Worm (Caenorhabditis elegans) whole organism, L4 larva: Measurements from ENCODE around the gene C02B8.12.
A peak's percentile ranks its signal among the peaks of the same experiment; 100 is the strongest.
"Not testable (repeated sequence)": the region's sequence is repeated elsewhere in the genome, so short reads cannot be mapped to it uniquely, and the experiment has no call there.

Source experiments
- D1046.2 ChIP-seq: fragments of 200-800 bp; sonication (Bioruptor generic); IDR thresholded peaks from 2 replicates; pipeline ENCODE4 v1.3.6; 2022; ENCODE audit warnings: missing genetic modification characterization, missing compliant biosample characterization
- F26F4.8 ChIP-seq: fragments of 200-800 bp; sonication (Bioruptor generic); conservative IDR thresholded peaks from 2 replicates; pipeline ENCODE4 v1.3.6; 2022; ENCODE audit warnings: missing genetic modification characterization, missing compliant biosample characterization
- T20F7.1 ChIP-seq: fragments of 200-800 bp; sonication (Bioruptor generic); optimal IDR thresholded peaks from 2 replicates; lab custom pipeline; 2018; ENCODE audit warnings: mild to moderate bottlenecking, missing genetic modification characterization, missing compliant biosample characterization
- T26A8.4 ChIP-seq: fragments of 200-800 bp; sonication (Bioruptor generic); IDR thresholded peaks from 2 replicates; pipeline ENCODE4 v1.3.6; 2022; ENCODE audit warnings: missing genetic modification characterization, missing compliant biosample characterization
- Y48G9A.11 ChIP-seq: fragments of 200-800 bp; sonication (Bioruptor generic); IDR thresholded peaks from 2 replicates; pipeline ENCODE4 v1.3.6; 2022; ENCODE audit warnings: missing genetic modification reagents, missing genetic modification characterization, missing compliant biosample characterization
- Y5F2A.4 ChIP-seq: fragments of 200-800 bp; sonication (Bioruptor generic); optimal IDR thresholded peaks from 2 replicates; lab custom pipeline; 2018; ENCODE audit warnings: mild to moderate bottlenecking, missing genetic modification characterization, missing compliant biosample characterization
- Y75B8A.6 ChIP-seq: fragments of 200-800 bp; sonication (Bioruptor generic); IDR thresholded peaks from 2 replicates; pipeline ENCODE4 v1.3.6; 2022; ENCODE audit warnings: missing genetic modification reagents, missing genetic modification characterization, missing compliant biosample characterization
- ctbp-1 ChIP-seq: fragments of 200-800 bp; sonication (Bioruptor generic); IDR thresholded peaks from 2 replicates; pipeline ENCODE4 v1.3.6; 2022; ENCODE audit warnings: missing genetic modification reagents, missing genetic modification characterization, missing compliant biosample characterization
- daf-16 ChIP-seq, 3 experiments: sonication (generic microtip); optimal IDR thresholded peaks; 2 replicates each; lab custom pipeline; 2016 to 2017; ENCODE audit warnings: missing genetic modification characterization in 3 of 3, missing genetic modification reagents in 3 of 3, mild to moderate bottlenecking in 2 of 3, missing compliant biosample characterization in 2 of 3, missing biosample characterization in 1 of 3, moderate library complexity in 1 of 3
- dmd-6 ChIP-seq: fragments of 200-800 bp; sonication (Bioruptor generic); IDR thresholded peaks from 2 replicates; pipeline ENCODE4 v1.3.6; 2022; ENCODE audit warnings: missing genetic modification reagents, missing genetic modification characterization, missing compliant biosample characterization
- dmd-8 ChIP-seq: fragments of 200-800 bp; sonication (Bioruptor generic); IDR thresholded peaks from 2 replicates; pipeline ENCODE4 v1.3.6; 2022; ENCODE audit warnings: missing genetic modification characterization, missing compliant biosample characterization
- duxl-1 ChIP-seq: sonication (generic microtip); optimal IDR thresholded peaks from 2 replicates; lab custom pipeline; 2016; ENCODE audit warnings: mild to moderate bottlenecking, missing genetic modification characterization, moderate library complexity, missing compliant biosample characterization; ENCODE audit not compliant: poor library complexity
- dve-1 ChIP-seq: sonication (generic microtip); optimal IDR thresholded peaks from 2 replicates; lab custom pipeline; 2017; ENCODE audit warnings: antibody characterized with exemption, mild to moderate bottlenecking, missing genetic modification characterization, missing compliant biosample characterization; ENCODE audit not compliant: insufficient read depth
- egl-43 ChIP-seq: fragments of 200-800 bp; sonication (Bioruptor generic); IDR thresholded peaks from 2 replicates; pipeline ENCODE4 v1.3.6; 2022; ENCODE audit warnings: missing genetic modification reagents, missing genetic modification characterization, missing compliant biosample characterization
- gei-8 ChIP-seq: fragments of 200-800 bp; sonication (Bioruptor generic); optimal IDR thresholded peaks from 2 replicates; lab custom pipeline; 2018; ENCODE audit warnings: mild to moderate bottlenecking, missing genetic modification characterization, missing compliant biosample characterization
- hif-1 ChIP-seq, 2 experiments: sonication (generic microtip); optimal IDR thresholded peaks; 2 replicates each; lab custom pipeline; 2016 to 2017; ENCODE audit warnings: missing compliant biosample characterization in 2 of 2, missing genetic modification characterization in 2 of 2, missing genetic modification reagents in 2 of 2, missing genotype in 2 of 2, mild to moderate bottlenecking in 1 of 2
- hlh-11 ChIP-seq: fragments of 200-800 bp; sonication (Bioruptor generic); optimal IDR thresholded peaks from 2 replicates; lab custom pipeline; 2018; ENCODE audit warnings: mild to moderate bottlenecking, missing genetic modification characterization, missing compliant biosample characterization
- hlh-30 ChIP-seq: sonication (generic microtip); optimal IDR thresholded peaks from 2 replicates; lab custom pipeline; 2017; ENCODE audit warnings: antibody characterized with exemption, mild to moderate bottlenecking, missing genetic modification characterization, missing compliant biosample characterization; ENCODE audit not compliant: insufficient read depth
- hmg-1.1 ChIP-seq: fragments of 200-800 bp; sonication (Bioruptor generic); IDR thresholded peaks from 2 replicates; pipeline ENCODE4 v1.3.6; 2022; ENCODE audit warnings: missing genetic modification reagents, missing genetic modification characterization, missing compliant biosample characterization
- lim-7 ChIP-seq: fragments of 200-800 bp; sonication (Bioruptor generic); IDR thresholded peaks from 2 replicates; pipeline ENCODE4 v1.3.6; 2022; ENCODE audit warnings: missing genetic modification characterization, missing compliant biosample characterization
- lin-13 ChIP-seq: fragments of 150-350 bp; optimal IDR thresholded peaks from 2 replicates; lab custom pipeline; 2014; ENCODE audit warnings: missing biosample characterization, missing genetic modification reagents, missing genetic modification characterization
- lin-38 ChIP-seq: fragments of 200-800 bp; sonication (Bioruptor generic); IDR thresholded peaks from 2 replicates; pipeline ENCODE4 v1.3.6; 2022; ENCODE audit warnings: missing genetic modification reagents, missing genetic modification characterization, missing compliant biosample characterization
- lsy-2 ChIP-seq, 2 experiments: fragments of 150-350 bp in 1 of 2; sonication (generic microtip) in 1 of 2; optimal IDR thresholded peaks; 2 replicates each; lab custom pipeline; 2014 to 2017; ENCODE audit warnings: missing biosample characterization in 2 of 2, missing genetic modification characterization in 2 of 2
- madf-5 ChIP-seq, 2 experiments: fragments of 200-800 bp; sonication (Bioruptor generic); IDR thresholded peaks; 2 replicates each; pipeline ENCODE4 v1.3.6; 2022; ENCODE audit warnings: missing compliant biosample characterization in 2 of 2, missing genetic modification characterization in 2 of 2
- madf-9 ChIP-seq: fragments of 200-800 bp; sonication (Bioruptor generic); conservative IDR thresholded peaks from 2 replicates; pipeline ENCODE4 v1.3.6; 2022; ENCODE audit warnings: missing genetic modification reagents, missing genetic modification characterization, missing compliant biosample characterization
- mdt-29 ChIP-seq: fragments of 200-800 bp; sonication (Bioruptor generic); IDR thresholded peaks from 2 replicates; pipeline ENCODE4 v1.3.6; 2022; ENCODE audit warnings: missing genetic modification reagents, missing genetic modification characterization, missing compliant biosample characterization
- mep-1 ChIP-seq: fragments of 150-350 bp; sonication (generic microtip); optimal IDR thresholded peaks from 3 replicates; lab custom pipeline; 2014; ENCODE audit warnings: missing biosample characterization, missing genetic modification characterization
- mes-2 ChIP-seq: sonication (generic microtip); optimal IDR thresholded peaks from 2 replicates; lab custom pipeline; 2016; ENCODE audit warnings: missing genotype, mild to moderate bottlenecking, missing genetic modification characterization, missing compliant biosample characterization; ENCODE audit not compliant: poor library complexity, severe bottlenecking
- nhr-102 ChIP-seq: sonication (generic microtip); optimal IDR thresholded peaks from 2 replicates; lab custom pipeline; 2016; ENCODE audit warnings: mild to moderate bottlenecking, missing genetic modification characterization, moderate library complexity, missing compliant biosample characterization
- nhr-48 ChIP-seq: sonication (generic microtip); optimal IDR thresholded peaks from 2 replicates; lab custom pipeline; 2016; ENCODE audit warnings: mild to moderate bottlenecking, missing genetic modification characterization, missing compliant biosample characterization
- pha-4 ChIP-seq, 2 experiments: fragments of 150-350 bp in 1 of 2; fragments of 200-800 bp in 1 of 2; sonication (Bioruptor generic) in 1 of 2; IDR thresholded peaks in 1 of 2; optimal IDR thresholded peaks in 1 of 2; 2 replicates each; pipeline versions ENCODE4 v1.3.6 to Lab custom; 2014 to 2022; ENCODE audit warnings: missing genetic modification characterization in 2 of 2, missing genetic modification reagents in 2 of 2, missing biosample characterization in 1 of 2, missing compliant biosample characterization in 1 of 2
- rbr-2 ChIP-seq: sonication (generic microtip); optimal IDR thresholded peaks from 2 replicates; lab custom pipeline; 2016; ENCODE audit warnings: missing genotype, missing genetic modification characterization, missing compliant biosample characterization
- snpc-1.2 ChIP-seq: fragments of 200-800 bp; sonication (Bioruptor generic); IDR thresholded peaks from 2 replicates; pipeline ENCODE4 v1.3.6; 2022; ENCODE audit warnings: missing genetic modification reagents, missing genetic modification characterization, missing compliant biosample characterization
- spr-1 ChIP-seq: sonication (generic microtip); optimal IDR thresholded peaks from 2 replicates; lab custom pipeline; 2016; ENCODE audit warnings: mild to moderate bottlenecking, missing genetic modification characterization, missing compliant biosample characterization
- spr-3 ChIP-seq: fragments of 200-800 bp; sonication (Bioruptor generic); optimal IDR thresholded peaks from 2 replicates; lab custom pipeline; 2018; ENCODE audit warnings: mild to moderate bottlenecking, missing genetic modification characterization, missing compliant biosample characterization
- tra-1 ChIP-seq: fragments of 200-800 bp; sonication (Bioruptor generic); IDR thresholded peaks from 2 replicates; pipeline ENCODE4 v1.3.6; 2022; ENCODE audit warnings: missing genetic modification reagents, missing genetic modification characterization, missing compliant biosample characterization
- vab-7 ChIP-seq: fragments of 200-800 bp; sonication (Bioruptor generic); IDR thresholded peaks from 2 replicates; pipeline ENCODE4 v1.3.6; 2022; ENCODE audit warnings: missing genetic modification reagents, missing genetic modification characterization, missing compliant biosample characterization

C02B8.12 gene

DNA sequence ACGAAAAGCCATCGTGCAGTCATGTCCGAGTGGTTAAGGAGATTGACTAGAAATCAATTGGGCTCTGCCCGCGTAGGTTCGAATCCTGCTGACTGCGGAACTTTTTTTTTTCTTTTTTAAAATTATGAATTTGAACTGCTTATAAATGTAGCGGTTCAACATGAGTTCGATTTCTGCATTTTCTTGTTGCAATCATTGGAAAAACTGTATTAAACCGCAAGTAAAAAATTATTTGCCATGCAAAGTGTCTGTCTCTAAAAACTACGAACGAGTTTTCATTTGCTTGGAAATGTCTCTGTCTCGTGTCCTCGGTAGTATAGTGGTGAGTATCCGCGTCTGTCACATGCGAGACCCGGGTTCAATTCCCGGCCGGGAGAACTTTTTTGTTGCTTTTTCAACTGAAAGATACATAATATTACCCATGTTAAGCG, 32.3 kb upstream of the C02B8.12 start (continued):
- TF ChIP-seq dve-1: peak; percentile 18
- peak; percentile 51; the same call in 1 of the 2 replicates for TF ChIP-seq Y48G9A.11 (GFP tag; lab: Robert Waterston, UW)
- peak; percentile 43; the same call in 1 of the 2 replicates for TF ChIP-seq vab-7 (GFP tag; lab: Robert Waterston, UW)
- TF ChIP-seq hmg-1.1 (GFP tag; lab: Robert Waterston, UW): peak; percentile 50
- peak; percentile 89 for TF ChIP-seq hlh-30
- TF ChIP-seq madf-5 (GFP tag; IDR thresholded peaks at IDR 0.05; lab: Robert Waterston, UW): peak; percentile 8 to 70; a peak in 2 of 4 replicates
- peak; percentile 54; the same call in 1 of the 2 replicates for TF ChIP-seq dmd-8
- TF ChIP-seq gei-8 (GFP tag; lab: Kevin White, UChicago): peak; percentile 46
- 0 out of 2 replicates have a peak, but pooled peaks have one; percentile 57 for TF ChIP-seq mdt-29 (GFP tag; lab: Robert Waterston, UW)
- TF ChIP-seq ctbp-1 (GFP tag; lab: Robert Waterston, UW): peak; percentile 55; the same call in 1 of the 2 replicates
- TF ChIP-seq Y75B8A.6 (GFP tag; lab: Robert Waterston, UW): peak; percentile 67; the same call in 1 of the 2 replicates
- peak; percentile 50; the same call in 1 of the 2 replicates for TF ChIP-seq tra-1 (GFP tag; lab: Robert Waterston, UW)

DNA sequence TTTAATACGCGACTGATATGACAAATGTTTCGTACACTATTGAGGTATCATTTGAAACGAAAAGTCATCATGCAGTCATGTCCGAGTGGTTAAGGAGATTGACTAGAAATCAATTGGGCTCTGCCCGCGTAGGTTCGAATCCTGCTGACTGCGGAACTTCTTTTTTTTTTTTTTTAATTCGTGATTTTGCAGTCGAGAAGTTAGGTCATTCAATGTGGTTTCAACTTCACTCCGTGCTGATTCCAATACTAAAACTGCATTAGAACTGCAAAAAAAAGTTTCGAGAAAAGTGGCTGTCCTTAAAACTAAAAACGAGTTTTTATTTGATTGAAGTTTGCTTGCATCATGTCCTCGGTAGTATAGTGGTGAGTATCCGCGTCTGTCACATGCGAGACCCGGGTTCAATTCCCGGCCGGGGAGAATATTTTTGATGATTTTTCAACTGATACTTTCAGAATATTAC, 31.2 kb upstream of the C02B8.12 start:
- TF ChIP-seq mes-2 (tag; lab: Kevin White, UChicago) (peak; percentile 55), hlh-30 (peak; percentile 86), Y5F2A.4 (GFP tag; lab: Kevin White, UChicago) (peak; percentile 63), mep-1 (tag; lab: Kevin White, UChicago) (peak; percentile 46), lin-38 (GFP tag; lab: Robert Waterston, UW) (peak; percentile 53), hif-1 (tag; optimal IDR thresholded peaks at IDR 0.05; lab: Kevin White, UChicago) (peak; percentile 14), madf-9 (GFP tag; lab: Robert Waterston, UW) (peak; percentile 33; the same call in 1 of the 2 replicates), snpc-1.2 (peak; percentile 67; the same call in 1 of the 2 replicates), rbr-2 (tag; lab: Kevin White, UChicago) (peak; percentile 10), Y48G9A.11 (GFP tag; lab: Robert Waterston, UW) (peak; percentile 62), daf-16 (GFP tag; optimal IDR thresholded peaks at IDR 0.05; lab: Kevin White, UChicago) (peak in 1 of 2 experiments; percentile 69), daf-16 (tag; optimal IDR thresholded peaks at IDR 0.05; lab: Kevin White, UChicago) (peak; percentile 39), D1046.2 (GFP tag; lab: Robert Waterston, UW) (0 out of 2 replicates have a peak, but pooled peaks have one; percentile 4), vab-7 (GFP tag; lab: Robert Waterston, UW) (peak; percentile 24; the same call in 1 of the 2 replicates), hlh-11 (tag; lab: Kevin White, UChicago) (peak; percentile 3), T20F7.1 (GFP tag; lab: Kevin White, UChicago) (peak; percentile 24), tra-1 (GFP tag; lab: Robert Waterston, UW) (0 out of 2 replicates have a peak, but pooled peaks have one; percentile 29), spr-3 (GFP tag; lab: Kevin White, UChicago) (peak; percentile 32), hmg-1.1 (GFP tag; lab: Robert Waterston, UW) (peak; percentile 44; the same call in 1 of the 2 replicates), dmd-6 (GFP tag; lab: Robert Waterston, UW) (peak; percentile 30), lim-7 (peak; percentile 56), dve-1 (peak; percentile 39), F26F4.8 (GFP tag; lab: Robert Waterston, UW) (0 out of 2 replicates have a peak, but pooled peaks have one; percentile 48), duxl-1 (tag; lab: Kevin White, UChicago) (peak; percentile 34), T26A8.4 (GFP tag; lab: Robert Waterston, UW) (peak; percentile 72; the same call in 1 of the 2 replicates), lin-13 (peak; percentile 2), spr-1 (tag; lab: Kevin White, UChicago) (peak; percentile 43), nhr-48 (tag; lab: Kevin White, UChicago) (peak; percentile 61), ctbp-1 (GFP tag; lab: Robert Waterston, UW) (peak; percentile 45; the same call in 1 of the 2 replicates), nhr-102 (tag; lab: Kevin White, UChicago) (peak; percentile 8), dmd-8 (0 out of 2 replicates have a peak, but pooled peaks have one; percentile 18), egl-43 (GFP tag; lab: Robert Waterston, UW) (peak; percentile 82; the same call in 1 of the 2 replicates), lsy-2 (tag; optimal IDR thresholded peaks at IDR 0.05; lab: Kevin White, UChicago) (peak in 1 of 2 experiments; percentile 11), pha-4 (GFP tag; IDR thresholded peaks at IDR 0.05; lab: Robert Waterston, UW) (peak; percentile 53; the same call in 1 of the 2 replicates)
- TF ChIP-seq pha-4 (tag; optimal IDR thresholded peaks at IDR 0.05; lab: Kevin White, UChicago): not testable (repeated sequence)
